Fruit fly (Drosophila melanogaster) whole organism, wandering third instar larva: ENCODE data around the gene strat.

ENCODE experiments used
- GATAd ChIP-seq: sonication (Bioruptor generic); optimal IDR thresholded peaks from 2 replicates; lab custom pipeline; 2016; ENCODE audit warnings: missing biosample characterization, missing genetic modification characterization
- Hr78 ChIP-seq: fragments of >200 bp; optimal IDR thresholded peaks from 2 replicates; lab custom pipeline; 2017; ENCODE audit warnings: missing biosample characterization, missing genetic modification characterization
- Myc ChIP-seq: fragments of >200 bp; optimal IDR thresholded peaks from 2 replicates; lab custom pipeline; 2017
- foxo ChIP-seq, 2 experiments: fragments of 200-800 bp; sonication (Bioruptor generic); optimal IDR thresholded peaks; 2 replicates in 1 of 2; 3 replicates in 1 of 2; lab custom pipeline; 2016 to 2017; ENCODE audit warnings: missing biosample characterization in 2 of 2, missing genetic modification characterization in 2 of 2

dm6 chr2L:8346260-8346659, 26.1 kb downstream of the strat start, which contains the start of gene CG7778:
- TF ChIP-seq Myc (lab: Kevin White, UChicago): no peak
- TF ChIP-seq foxo (GFP tag; optimal IDR thresholded peaks at IDR 0.05; lab: Kevin White, UChicago): no peak
- TF ChIP-seq GATAd: no peak
- TF ChIP-seq Hr78: no peak
